Fruit fly (Drosophila melanogaster) whole organism, embryonic: ENCODE data around the gene Gnpat.
A peak's percentile ranks its signal among the peaks of the same experiment; 100 is the strongest.

Source experiments
- B-H2 ChIP-seq: fragments of 200-800 bp; sonication (Bioruptor generic); optimal IDR thresholded peaks from 2 replicates; lab custom pipeline; 2018; ENCODE audit warnings: missing biosample characterization, mild to moderate bottlenecking, missing genetic modification characterization
- CG10654 ChIP-seq: fragments of 200-800 bp; sonication (Bioruptor generic); optimal IDR thresholded peaks from 2 replicates; lab custom pipeline; 2016; ENCODE audit warnings: missing biosample characterization, missing genetic modification characterization
- CG11456 ChIP-seq: fragments of 200-800 bp; sonication (Bioruptor generic); IDR thresholded peaks from 3 replicates; pipeline ENCODE4 v1.3.6; 2022; ENCODE audit warnings: missing biosample characterization, missing genetic modification characterization
- CG11504 ChIP-seq: fragments of 200-800 bp; sonication (Bioruptor generic); optimal IDR thresholded peaks from 3 replicates; lab custom pipeline; 2019; ENCODE audit warnings: missing biosample characterization, mild to moderate bottlenecking, missing genetic modification characterization, moderate library complexity
- CG12299 ChIP-seq: fragments of 200-800 bp; sonication (Bioruptor generic); optimal IDR thresholded peaks from 2 replicates; lab custom pipeline; 2018; ENCODE audit warnings: missing biosample characterization, mild to moderate bottlenecking, missing genetic modification characterization
- CG13287 ChIP-seq: fragments of 200-800 bp; sonication (Bioruptor generic); IDR thresholded peaks from 2 replicates; pipeline ENCODE4 v1.3.6; 2022; ENCODE audit warnings: missing biosample characterization, missing genetic modification characterization; ENCODE audit not compliant: partially characterized antibody
- CG13775 ChIP-seq: fragments of 200-800 bp; sonication (Bioruptor generic); optimal IDR thresholded peaks from 3 replicates; lab custom pipeline; 2017; ENCODE audit warnings: missing biosample characterization, mild to moderate bottlenecking, missing genetic modification characterization
- CG14710 ChIP-seq: fragments of 200-800 bp; sonication (Bioruptor generic); optimal IDR thresholded peaks from 3 replicates; lab custom pipeline; 2019; ENCODE audit warnings: missing biosample characterization, mild to moderate bottlenecking, missing genetic modification characterization, moderate library complexity
- CG14965 ChIP-seq: fragments of 200-800 bp; sonication (Bioruptor generic); optimal IDR thresholded peaks from 2 replicates; lab custom pipeline; 2016; ENCODE audit warnings: missing biosample characterization, missing genetic modification characterization, borderline replicate concordance
- CG15514 ChIP-seq: fragments of 200-800 bp; sonication (Bioruptor generic); optimal IDR thresholded peaks from 3 replicates; lab custom pipeline; 2017; ENCODE audit warnings: missing biosample characterization, missing genetic modification characterization, mild to moderate bottlenecking, moderate library complexity, missing genetic modification reagents
- CG17359 ChIP-seq: fragments of 200-800 bp; sonication (Bioruptor generic); optimal IDR thresholded peaks from 3 replicates; lab custom pipeline; 2018; ENCODE audit warnings: missing biosample characterization, mild to moderate bottlenecking, missing genetic modification characterization, moderate library complexity
- CG2875 ChIP-seq: fragments of 200-800 bp; sonication (Bioruptor generic); optimal IDR thresholded peaks from 2 replicates; lab custom pipeline; 2017; ENCODE audit warnings: missing biosample characterization, mild to moderate bottlenecking, missing genetic modification characterization, missing genetic modification reagents
- CG34376 ChIP-seq: fragments of 200-800 bp; sonication (Bioruptor generic); optimal IDR thresholded peaks from 2 replicates; lab custom pipeline; 2018; ENCODE audit warnings: missing biosample characterization, mild to moderate bottlenecking, missing genetic modification characterization
- CG4328 ChIP-seq: fragments of 200-800 bp; sonication (Bioruptor generic); optimal IDR thresholded peaks from 3 replicates; lab custom pipeline; 2017; ENCODE audit warnings: missing biosample characterization, missing genetic modification reagents, missing genetic modification characterization
- CG4617 ChIP-seq: fragments of 200-800 bp; sonication (Bioruptor generic); optimal IDR thresholded peaks from 3 replicates; lab custom pipeline; 2016; ENCODE audit warnings: missing biosample characterization, missing genetic modification characterization, borderline replicate concordance
- CG6654 ChIP-seq: fragments of 200-800 bp; sonication (Bioruptor generic); optimal IDR thresholded peaks from 2 replicates; lab custom pipeline; 2017; ENCODE audit warnings: missing biosample characterization, mild to moderate bottlenecking, missing genetic modification characterization
- CG7839 ChIP-seq: fragments of 200-800 bp; sonication (Bioruptor generic); optimal IDR thresholded peaks from 3 replicates; lab custom pipeline; 2018; ENCODE audit warnings: missing biosample characterization, mild to moderate bottlenecking, missing genetic modification characterization, moderate library complexity
- CG8388 ChIP-seq: fragments of 200-800 bp; sonication (Bioruptor generic); optimal IDR thresholded peaks from 2 replicates; lab custom pipeline; 2019; ENCODE audit warnings: missing biosample characterization, mild to moderate bottlenecking, missing genetic modification characterization, moderate library complexity
- Camta ChIP-seq: fragments of 200-800 bp; sonication (Bioruptor generic); optimal IDR thresholded peaks from 2 replicates; lab custom pipeline; 2016; ENCODE audit warnings: missing biosample characterization, missing genetic modification characterization
- Dbx ChIP-seq: fragments of 200-800 bp; sonication (Bioruptor generic); IDR thresholded peaks from 3 replicates; pipeline ENCODE4 v1.3.6; 2022; ENCODE audit warnings: missing biosample characterization, missing genetic modification characterization
- Dp ChIP-seq: fragments of 200-800 bp; sonication (Bioruptor generic); optimal IDR thresholded peaks from 2 replicates; lab custom pipeline; 2018; ENCODE audit warnings: missing biosample characterization, mild to moderate bottlenecking, missing genetic modification characterization, moderate library complexity
- E2f2 ChIP-seq: fragments of 200-800 bp; sonication (Bioruptor generic); IDR thresholded peaks from 2 replicates; pipeline ENCODE4 v1.3.6; 2022; ENCODE audit warnings: missing biosample characterization, missing genetic modification characterization
- Fer1 ChIP-seq: fragments of 200-800 bp; sonication (Bioruptor generic); optimal IDR thresholded peaks from 2 replicates; lab custom pipeline; 2017; ENCODE audit warnings: missing biosample characterization, mild to moderate bottlenecking, missing genetic modification characterization
- HmgD ChIP-seq: fragments of 200-800 bp; sonication (Bioruptor generic); optimal IDR thresholded peaks from 3 replicates; lab custom pipeline; 2016; ENCODE audit warnings: missing biosample characterization, missing genetic modification characterization
- Hr51 ChIP-seq, 2 experiments: fragments of 200-800 bp; sonication (Bioruptor generic); optimal IDR thresholded peaks; 2 replicates in 1 of 2; 3 replicates in 1 of 2; lab custom pipeline; 2016 to 2018; ENCODE audit warnings: missing biosample characterization in 2 of 2, missing genetic modification characterization in 2 of 2, mild to moderate bottlenecking in 1 of 2, moderate library complexity in 1 of 2
- Meics ChIP-seq: fragments of 200-800 bp; sonication (Bioruptor generic); optimal IDR thresholded peaks from 2 replicates; lab custom pipeline; 2017; ENCODE audit warnings: missing biosample characterization, mild to moderate bottlenecking, missing genetic modification characterization
- Nf-YC ChIP-seq: fragments of 200-800 bp; optimal IDR thresholded peaks from 3 replicates; lab custom pipeline; 2019; ENCODE audit warnings: missing biosample characterization, mild to moderate bottlenecking, missing genetic modification characterization, moderate library complexity
- Pdp1 ChIP-seq, 2 experiments: fragments of 200-800 bp; sonication (Bioruptor generic); optimal IDR thresholded peaks; 3 replicates each; lab custom pipeline; 2016; ENCODE audit warnings: missing biosample characterization in 2 of 2, missing genetic modification characterization in 2 of 2, mild to moderate bottlenecking in 1 of 2, moderate library complexity in 1 of 2
- Sox102F ChIP-seq: fragments of 200-800 bp; sonication (Bioruptor generic); optimal IDR thresholded peaks from 2 replicates; lab custom pipeline; 2018; ENCODE audit warnings: missing biosample characterization, mild to moderate bottlenecking, missing genetic modification characterization, moderate library complexity
- az2 ChIP-seq: fragments of 200-800 bp; sonication (Bioruptor generic); optimal IDR thresholded peaks from 3 replicates; lab custom pipeline; 2016; ENCODE audit warnings: missing biosample characterization, missing genetic modification characterization
- bbx ChIP-seq: fragments of 200-800 bp; sonication (Bioruptor generic); IDR thresholded peaks from 2 replicates; pipeline ENCODE4 v1.3.6; 2022; ENCODE audit warnings: missing biosample characterization, missing genetic modification characterization; ENCODE audit not compliant: partially characterized antibody
- bsh ChIP-seq, 2 experiments: fragments of 200-800 bp; sonication (Bioruptor generic); optimal IDR thresholded peaks; 2 replicates each; lab custom pipeline; 2017 to 2018; ENCODE audit warnings: mild to moderate bottlenecking in 2 of 2, missing biosample characterization in 2 of 2, missing genetic modification characterization in 2 of 2, moderate library complexity in 1 of 2
- fu2 ChIP-seq: fragments of 200-800 bp; sonication (Bioruptor generic); optimal IDR thresholded peaks from 2 replicates; lab custom pipeline; 2016; ENCODE audit warnings: missing biosample characterization, missing genetic modification characterization
- gem ChIP-seq: fragments of 200-800 bp; sonication (Bioruptor generic); optimal IDR thresholded peaks from 2 replicates; lab custom pipeline; 2019; ENCODE audit warnings: missing biosample characterization, mild to moderate bottlenecking, missing genetic modification characterization, moderate library complexity
- jing ChIP-seq: fragments of 200-800 bp; sonication (Bioruptor generic); optimal IDR thresholded peaks from 2 replicates; lab custom pipeline; 2018; ENCODE audit warnings: missing biosample characterization, mild to moderate bottlenecking, missing genetic modification characterization
- lbe ChIP-seq: fragments of 200-800 bp; sonication (Bioruptor generic); optimal IDR thresholded peaks from 2 replicates; lab custom pipeline; 2016; ENCODE audit warnings: missing biosample characterization, mild to moderate bottlenecking, missing genetic modification characterization
- lmd ChIP-seq: fragments of 200-800 bp; sonication (Bioruptor generic); IDR thresholded peaks from 2 replicates; pipeline ENCODE4 v1.3.6; 2022; ENCODE audit warnings: missing biosample characterization, missing genetic modification characterization
- pzg ChIP-seq: fragments of 200-800 bp; sonication (Bioruptor generic); optimal IDR thresholded peaks from 3 replicates; lab custom pipeline; 2018; ENCODE audit warnings: missing biosample characterization, mild to moderate bottlenecking, missing genetic modification characterization, moderate library complexity
- rib ChIP-seq: fragments of 200-800 bp; sonication (Bioruptor generic); IDR thresholded peaks from 2 replicates; pipeline ENCODE4 v1.3.6; 2022; ENCODE audit warnings: missing biosample characterization, missing genetic modification characterization
- schlank ChIP-seq: fragments of 200-800 bp; sonication (Bioruptor generic); optimal IDR thresholded peaks from 2 replicates; lab custom pipeline; 2018; ENCODE audit warnings: missing biosample characterization, mild to moderate bottlenecking, missing genetic modification characterization
- scrt ChIP-seq: fragments of 200-800 bp; sonication (Bioruptor generic); optimal IDR thresholded peaks from 2 replicates; lab custom pipeline; 2018; ENCODE audit warnings: missing biosample characterization, mild to moderate bottlenecking, missing genetic modification characterization, moderate library complexity
- seq ChIP-seq: fragments of 200-800 bp; sonication (Bioruptor generic); IDR thresholded peaks from 2 replicates; pipeline ENCODE4 v1.3.6; 2022; ENCODE audit warnings: missing biosample characterization, missing genetic modification characterization
- slp2 ChIP-seq: fragments of 200-800 bp; sonication (Bioruptor generic); optimal IDR thresholded peaks from 2 replicates; lab custom pipeline; 2016; ENCODE audit warnings: missing biosample characterization, missing genetic modification characterization
- tap ChIP-seq: fragments of 200-800 bp; optimal IDR thresholded peaks from 3 replicates; lab custom pipeline; 2019; ENCODE audit warnings: missing biosample characterization, mild to moderate bottlenecking, missing genetic modification characterization, moderate library complexity
- tio ChIP-seq: fragments of 200-800 bp; sonication (Bioruptor generic); optimal IDR thresholded peaks from 2 replicates; lab custom pipeline; 2017; ENCODE audit warnings: missing biosample characterization, missing genetic modification characterization, inconsistent platforms
- trem ChIP-seq: fragments of 200-800 bp; optimal IDR thresholded peaks from 3 replicates; lab custom pipeline; 2019; ENCODE audit warnings: missing biosample characterization, mild to moderate bottlenecking, missing genetic modification characterization, moderate library complexity
- zfh1 ChIP-seq: fragments of 200-800 bp; sonication (Bioruptor generic); IDR thresholded peaks from 3 replicates; pipeline ENCODE4 v1.3.6; 2022; ENCODE audit warnings: missing biosample characterization, missing genetic modification characterization

The Gnpat gene

dm6 chr3R:25493294-25494187 lies 2.8 kb upstream of the Gnpat start (continued):
- TF ChIP-seq Nf-YC (peak; percentile 11), bsh (GFP tag; optimal IDR thresholded peaks at IDR 0.05; lab: Kevin White, UChicago) (peak in 1 of 2 experiments; percentile 53), CG12299 (tag; lab: Kevin White, UChicago) (no peak), az2 (GFP tag; lab: Kevin White, UChicago) (no peak), CG13775 (GFP tag; lab: Kevin White, UChicago) (no peak), CG13287 (GFP tag; lab: Robert Waterston, UW) (peak; percentile 40), pzg (GFP tag; lab: Kevin White, UChicago) (peak; percentile 30), tio (GFP tag; lab: Kevin White, UChicago) (no peak), CG6654 (GFP tag; lab: Kevin White, UChicago) (no peak), HmgD (GFP tag; lab: Kevin White, UChicago) (no peak), CG14710 (peak; percentile 31), Dp (GFP tag; lab: Kevin White, UChicago) (peak; percentile 91), CG34376 (peak; percentile 7), CG11504 (tag; lab: Kevin White, UChicago) (peak; percentile 2), bbx (GFP tag; lab: Robert Waterston, UW) (no peak), CG14965 (GFP tag; lab: Kevin White, UChicago) (no peak), CG4328 (GFP tag; lab: Kevin White, UChicago) (no peak), lbe (GFP tag; lab: Kevin White, UChicago) (peak; percentile 54), jing (no peak), E2f2 (GFP tag; lab: Robert Waterston, UW) (peak; percentile 95), Dbx (GFP tag; lab: Robert Waterston, UW) (no peak), trem (tag; lab: Kevin White, UChicago) (peak; percentile 26), CG15514 (peak; percentile 44), gem (tag; lab: Kevin White, UChicago) (peak; percentile 16), schlank (no peak)

- TF ChIP-seq B-H2 (GFP tag; lab: Kevin White, UChicago) = no peak
- TF ChIP-seq slp2 (GFP tag; lab: Kevin White, UChicago) = peak; percentile 12
- TF ChIP-seq Camta = peak; percentile 24
- peak; percentile 39 for TF ChIP-seq CG4617 (GFP tag; lab: Kevin White, UChicago)
- peak; percentile 19 for TF ChIP-seq az2 (GFP tag; lab: Kevin White, UChicago)
- peak in 1 of 2 experiments; percentile 22 for TF ChIP-seq Pdp1 (GFP tag; optimal IDR thresholded peaks at IDR 0.05; lab: Kevin White, UChicago)
- peak; percentile 35 for TF ChIP-seq CG17359 (tag; lab: Kevin White, UChicago)
- TF ChIP-seq CG7839 (tag; lab: Kevin White, UChicago) = peak; percentile 30
- peak; percentile 34; the same call in 1 of the 2 replicates for TF ChIP-seq lmd (GFP tag; lab: Robert Waterston, UW)
- peak in 1 of 2 experiments; percentile 48 for TF ChIP-seq Hr51 (GFP tag; optimal IDR thresholded peaks at IDR 0.05; lab: Kevin White, UChicago)
- TF ChIP-seq rib (GFP tag; lab: Robert Waterston, UW) = no peak
- TF ChIP-seq tap (tag; lab: Kevin White, UChicago) = peak; percentile 20
- TF ChIP-seq fu2 = no peak
- TF ChIP-seq seq (GFP tag; lab: Robert Waterston, UW) = peak; percentile 57; the same call in 1 of the 2 replicates
- TF ChIP-seq zfh1 (GFP tag; lab: Robert Waterston, UW) = peak; percentile 41; the same call in 2 of the 3 replicates
- TF ChIP-seq Fer1 = peak; percentile 42
- peak; percentile 12 for TF ChIP-seq CG2875 (GFP tag; lab: Kevin White, UChicago)
- TF ChIP-seq CG8388 (GFP tag; lab: Kevin White, UChicago) = no peak
- peak; percentile 3 for TF ChIP-seq scrt (GFP tag; lab: Kevin White, UChicago)
- TF ChIP-seq Meics (GFP tag; lab: Kevin White, UChicago) = peak; percentile 24
- TF ChIP-seq CG10654 = peak; percentile 9
- TF ChIP-seq Sox102F (GFP tag; lab: Kevin White, UChicago) = peak; percentile 52
- 0 out of 3 replicates have a peak, but pooled peaks have one; percentile 4 for TF ChIP-seq CG11456 (GFP tag; lab: Robert Waterston, UW)
Observed at dm6 chr3R:25490375-25490774, 361 bp downstream of the Gnpat start.
